Fruit fly (Drosophila melanogaster) whole organism, embryonic: ENCODE data around the gene CG14400.

Source experiments
- Aef1 ChIP-seq: fragments of 200-800 bp; sonication (Bioruptor generic); IDR thresholded peaks from 3 replicates; pipeline ENCODE4 v1.3.6; 2022; ENCODE audit warnings: missing biosample characterization, missing genetic modification characterization
- Atf-2 ChIP-seq: fragments of 200-800 bp; sonication (Bioruptor generic); optimal IDR thresholded peaks from 2 replicates; lab custom pipeline; 2016; ENCODE audit warnings: missing biosample characterization, missing genetic modification characterization
- CG10147 ChIP-seq: fragments of 200-800 bp; sonication (Bioruptor generic); optimal IDR thresholded peaks from 2 replicates; lab custom pipeline; 2019; ENCODE audit warnings: missing biosample characterization, mild to moderate bottlenecking, missing genetic modification characterization, moderate library complexity
- CG10267 ChIP-seq: fragments of 200-800 bp; sonication (Bioruptor generic); optimal IDR thresholded peaks from 2 replicates; lab custom pipeline; 2018; ENCODE audit warnings: missing biosample characterization, mild to moderate bottlenecking, missing genetic modification characterization, moderate library complexity
- CG10654 ChIP-seq: fragments of 200-800 bp; sonication (Bioruptor generic); optimal IDR thresholded peaks from 2 replicates; lab custom pipeline; 2016; ENCODE audit warnings: missing biosample characterization, missing genetic modification characterization
- CG11398 ChIP-seq: fragments of 200-800 bp; sonication (Bioruptor generic); optimal IDR thresholded peaks from 2 replicates; lab custom pipeline; 2016; ENCODE audit warnings: missing biosample characterization, missing genetic modification characterization
- CG11456 ChIP-seq: fragments of 200-800 bp; sonication (Bioruptor generic); IDR thresholded peaks from 3 replicates; pipeline ENCODE4 v1.3.6; 2022; ENCODE audit warnings: missing biosample characterization, missing genetic modification characterization
- CG12391 ChIP-seq: fragments of 200-800 bp; sonication (Bioruptor generic); optimal IDR thresholded peaks from 3 replicates; lab custom pipeline; 2018; ENCODE audit warnings: missing biosample characterization, mild to moderate bottlenecking, missing genetic modification characterization, moderate library complexity
- CG13424 ChIP-seq: fragments of 200-800 bp; sonication (Bioruptor generic); optimal IDR thresholded peaks from 2 replicates; lab custom pipeline; 2019; ENCODE audit warnings: missing biosample characterization, mild to moderate bottlenecking, missing genetic modification characterization, moderate library complexity
- CG14710 ChIP-seq: fragments of 200-800 bp; sonication (Bioruptor generic); optimal IDR thresholded peaks from 3 replicates; lab custom pipeline; 2019; ENCODE audit warnings: missing biosample characterization, mild to moderate bottlenecking, missing genetic modification characterization, moderate library complexity
- CG15479 ChIP-seq: fragments of 200-800 bp; sonication (Bioruptor generic); optimal IDR thresholded peaks from 3 replicates; lab custom pipeline; 2019; ENCODE audit warnings: missing biosample characterization, mild to moderate bottlenecking, missing genetic modification characterization, moderate library complexity
- CG1602 ChIP-seq: fragments of 200-800 bp; sonication (Bioruptor generic); optimal IDR thresholded peaks from 3 replicates; lab custom pipeline; 2016; ENCODE audit warnings: missing biosample characterization, missing genetic modification characterization
- CG1603 ChIP-seq: fragments of 200-800 bp; sonication (Bioruptor generic); optimal IDR thresholded peaks from 2 replicates; lab custom pipeline; 2019; ENCODE audit warnings: missing biosample characterization, mild to moderate bottlenecking, missing genetic modification characterization, moderate library complexity
- CG16863 ChIP-seq: fragments of 200-800 bp; sonication (Bioruptor generic); optimal IDR thresholded peaks from 3 replicates; lab custom pipeline; 2016; ENCODE audit warnings: missing biosample characterization, missing genetic modification characterization
- CG17385 ChIP-seq: fragments of 200-800 bp; sonication (Bioruptor generic); optimal IDR thresholded peaks from 3 replicates; lab custom pipeline; 2018; ENCODE audit warnings: missing biosample characterization, mild to moderate bottlenecking, missing genetic modification characterization
- CG18619 ChIP-seq: fragments of 200-800 bp; sonication (Bioruptor generic); optimal IDR thresholded peaks from 3 replicates; lab custom pipeline; 2017; ENCODE audit warnings: missing biosample characterization, mild to moderate bottlenecking, missing genetic modification characterization
- CG2202 ChIP-seq: fragments of 200-800 bp; sonication (Bioruptor generic); optimal IDR thresholded peaks from 2 replicates; lab custom pipeline; 2018; ENCODE audit warnings: missing biosample characterization, mild to moderate bottlenecking, missing genetic modification characterization
- CG34224 ChIP-seq: fragments of 200-800 bp; sonication (Bioruptor generic); IDR thresholded peaks from 3 replicates; pipeline ENCODE4 v1.3.6; 2022; ENCODE audit warnings: missing biosample characterization, missing genetic modification characterization; ENCODE audit not compliant: partially characterized antibody
- CG4282 ChIP-seq: fragments of 200-800 bp; sonication (Bioruptor generic); optimal IDR thresholded peaks from 2 replicates; lab custom pipeline; 2016; ENCODE audit warnings: missing biosample characterization, missing genetic modification characterization
- CG4424 ChIP-seq: fragments of 200-800 bp; sonication (Bioruptor generic); optimal IDR thresholded peaks from 3 replicates; lab custom pipeline; 2016; ENCODE audit warnings: missing biosample characterization, missing genetic modification characterization
- CG4730 ChIP-seq: fragments of 200-800 bp; sonication (Bioruptor generic); IDR thresholded peaks from 2 replicates; pipeline ENCODE4 v1.3.6; 2022; ENCODE audit warnings: missing biosample characterization, missing genetic modification characterization
- CG6791 ChIP-seq: fragments of 200-800 bp; sonication (Bioruptor generic); IDR thresholded peaks from 3 replicates; pipeline ENCODE4 v1.3.6; 2022; ENCODE audit warnings: missing biosample characterization, missing genetic modification characterization; ENCODE audit not compliant: partially characterized antibody
- CG8478 ChIP-seq: fragments of >200 bp; optimal IDR thresholded peaks from 2 replicates; lab custom pipeline; 2018
- Ets97D ChIP-seq: fragments of 200-800 bp; sonication (Bioruptor generic); optimal IDR thresholded peaks from 3 replicates; lab custom pipeline; 2016; ENCODE audit warnings: missing biosample characterization, missing genetic modification characterization
- Fer1 ChIP-seq: fragments of 200-800 bp; sonication (Bioruptor generic); optimal IDR thresholded peaks from 2 replicates; lab custom pipeline; 2017; ENCODE audit warnings: missing biosample characterization, mild to moderate bottlenecking, missing genetic modification characterization
- Fer2 ChIP-seq: fragments of 200-800 bp; sonication (Bioruptor generic); optimal IDR thresholded peaks from 2 replicates; lab custom pipeline; 2018; ENCODE audit warnings: missing biosample characterization, mild to moderate bottlenecking, missing genetic modification characterization, moderate library complexity
- Gug ChIP-seq: fragments of 200-800 bp; sonication (Bioruptor generic); IDR thresholded peaks from 4 replicates; pipeline ENCODE4 v1.3.6; 2022; ENCODE audit warnings: missing biosample characterization, missing genetic modification characterization
- Lhr ChIP-seq: fragments of 200-800 bp; sonication (Bioruptor generic); optimal IDR thresholded peaks from 3 replicates; lab custom pipeline; 2017; ENCODE audit warnings: mild to moderate bottlenecking, missing biosample characterization, missing genetic modification reagents, missing genetic modification characterization
- PHDP ChIP-seq: fragments of 200-800 bp; sonication (Bioruptor generic); optimal IDR thresholded peaks from 3 replicates; lab custom pipeline; 2018; ENCODE audit warnings: missing biosample characterization, mild to moderate bottlenecking, missing genetic modification characterization, moderate library complexity
- Six4 ChIP-seq: fragments of 200-800 bp; sonication (Bioruptor generic); optimal IDR thresholded peaks from 2 replicates; lab custom pipeline; 2016; ENCODE audit warnings: missing biosample characterization, missing genetic modification characterization
- Sox100B ChIP-seq: fragments of 200-800 bp; sonication (Bioruptor generic); optimal IDR thresholded peaks from 3 replicates; lab custom pipeline; 2018; ENCODE audit warnings: missing biosample characterization, mild to moderate bottlenecking, missing genetic modification characterization
- abd-A ChIP-seq: fragments of 200-800 bp; sonication (Bioruptor generic); optimal IDR thresholded peaks from 3 replicates; lab custom pipeline; 2019; ENCODE audit warnings: missing biosample characterization, mild to moderate bottlenecking, missing genetic modification characterization, moderate library complexity
- ara ChIP-seq: fragments of 200-800 bp; sonication (Bioruptor generic); IDR thresholded peaks from 2 replicates; pipeline ENCODE4 v1.3.6; 2022; ENCODE audit warnings: missing biosample characterization, missing genetic modification characterization
- ash1 ChIP-seq: fragments of 200-800 bp; sonication (Bioruptor generic); optimal IDR thresholded peaks from 2 replicates; lab custom pipeline; 2018; ENCODE audit warnings: missing biosample characterization, mild to moderate bottlenecking, missing genetic modification characterization
- ato ChIP-seq: fragments of 200-800 bp; sonication (Bioruptor generic); IDR thresholded peaks from 2 replicates; pipeline ENCODE4 v1.3.6; 2022; ENCODE audit warnings: missing biosample characterization, missing genetic modification characterization; ENCODE audit not compliant: partially characterized antibody
- bab2 ChIP-seq: fragments of 200-800 bp; sonication (Bioruptor generic); optimal IDR thresholded peaks from 2 replicates; lab custom pipeline; 2016; ENCODE audit warnings: missing biosample characterization, missing genetic modification characterization
- bowl ChIP-seq: fragments of 200-800 bp; sonication (Bioruptor generic); IDR thresholded peaks from 2 replicates; pipeline ENCODE4 v1.3.6; 2022; ENCODE audit warnings: missing biosample characterization, missing genetic modification characterization
- corto ChIP-seq: fragments of 200-800 bp; sonication (Bioruptor generic); optimal IDR thresholded peaks from 2 replicates; lab custom pipeline; 2016; ENCODE audit warnings: missing biosample characterization, mild to moderate bottlenecking, missing genetic modification characterization, moderate library complexity
- gcm ChIP-seq: fragments of 200-800 bp; sonication (Bioruptor generic); optimal IDR thresholded peaks from 2 replicates; lab custom pipeline; 2019; ENCODE audit warnings: missing biosample characterization, mild to moderate bottlenecking, missing genetic modification characterization, moderate library complexity
- gt ChIP-seq: fragments of 200-800 bp; sonication (Bioruptor generic); IDR thresholded peaks from 2 replicates; pipeline ENCODE4 v1.3.6; 2022; ENCODE audit warnings: missing biosample characterization, missing genetic modification characterization
- h ChIP-seq: fragments of >200 bp; optimal IDR thresholded peaks from 2 replicates; lab custom pipeline; 2017
- jigr1 ChIP-seq: fragments of 200-800 bp; sonication (Bioruptor generic); IDR thresholded peaks from 3 replicates; pipeline ENCODE4 v1.3.6; 2022; ENCODE audit warnings: missing biosample characterization, missing genetic modification characterization
- nerfin-2 ChIP-seq: fragments of 200-800 bp; sonication (Bioruptor generic); IDR thresholded peaks from 2 replicates; pipeline ENCODE4 v1.3.6; 2022; ENCODE audit warnings: missing biosample characterization, missing genetic modification characterization; ENCODE audit not compliant: partially characterized antibody
- pan ChIP-seq, 4 experiments: fragments of >200 bp in 3 of 4; fragments of 200-800 bp in 1 of 4; sonication (Bioruptor generic) in 1 of 4; optimal IDR thresholded peaks in 3 of 4; IDR thresholded peaks in 1 of 4; 2 replicates each; pipeline versions ENCODE4 v1.3.6 to Lab custom; 2017 to 2022; ENCODE audit warnings: missing biosample characterization in 2 of 4, missing genetic modification characterization in 2 of 4, mixed read lengths in 1 of 4
- sd ChIP-seq: fragments of 200-800 bp; sonication (Bioruptor generic); optimal IDR thresholded peaks from 3 replicates; lab custom pipeline; 2018; ENCODE audit warnings: missing biosample characterization, mild to moderate bottlenecking, missing genetic modification characterization, moderate library complexity
- shn ChIP-seq: fragments of 200-800 bp; sonication (Bioruptor generic); optimal IDR thresholded peaks from 3 replicates; lab custom pipeline; 2016; ENCODE audit warnings: missing biosample characterization, missing genetic modification characterization
- sr ChIP-seq: fragments of 200-800 bp; sonication (Bioruptor generic); IDR thresholded peaks from 3 replicates; pipeline ENCODE4 v1.3.6; 2022; ENCODE audit warnings: missing biosample characterization, missing genetic modification characterization
- tio ChIP-seq: fragments of 200-800 bp; sonication (Bioruptor generic); optimal IDR thresholded peaks from 2 replicates; lab custom pipeline; 2017; ENCODE audit warnings: missing biosample characterization, missing genetic modification characterization, inconsistent platforms
- trh ChIP-seq: fragments of 200-800 bp; sonication (Bioruptor generic); optimal IDR thresholded peaks from 2 replicates; lab custom pipeline; 2016; ENCODE audit warnings: missing biosample characterization, missing genetic modification characterization
- ttk ChIP-seq: fragments of 200-800 bp; sonication (Bioruptor generic); IDR thresholded peaks from 2 replicates; pipeline ENCODE4 v2.1.2; 2022; ENCODE audit warnings: missing biosample characterization, missing genetic modification characterization

Gene CG14400

dm6 chr2L:20889857-20890606 lies 32.3 kb upstream of the CG14400 start (continued):
- no peak for TF ChIP-seq CG15479
- TF ChIP-seq Six4 (GFP tag; lab: Kevin White, UChicago): peak; percentile 39
- TF ChIP-seq h: no peak
- no peak for TF ChIP-seq bowl (GFP tag; lab: Robert Waterston, UW)
- TF ChIP-seq abd-A (tag; lab: Kevin White, UChicago): peak; percentile 30
- TF ChIP-seq bab2 (GFP tag; lab: Kevin White, UChicago): peak; percentile 15
- peak; percentile 2 for TF ChIP-seq CG11398 (GFP tag; lab: Kevin White, UChicago)
- no peak; the same call in 1 of the 2 replicates for TF ChIP-seq ttk (GFP tag; lab: Robert Waterston, UW)
- TF ChIP-seq CG18619 (GFP tag; lab: Kevin White, UChicago): no peak
- TF ChIP-seq nerfin-2: no peak
- TF ChIP-seq CG4282: no peak
- no peak for TF ChIP-seq CG6791 (GFP tag; lab: Robert Waterston, UW)
- peak; percentile 27 for TF ChIP-seq trh (GFP tag; lab: Kevin White, UChicago)
- peak; percentile 41 for TF ChIP-seq tio (GFP tag; lab: Kevin White, UChicago)
- no peak for TF ChIP-seq Gug
- TF ChIP-seq ara: no peak
- TF ChIP-seq CG10147 (GFP tag; lab: Kevin White, UChicago): no peak
- peak; percentile 25 for TF ChIP-seq PHDP
- peak; percentile 4 for TF ChIP-seq gcm (GFP tag; lab: Kevin White, UChicago)
- TF ChIP-seq sd: peak; percentile 63
- TF ChIP-seq CG34224 (GFP tag; lab: Robert Waterston, UW): no peak
- no peak for TF ChIP-seq corto
- TF ChIP-seq gt (GFP tag; lab: Robert Waterston, UW): no peak
- peak; percentile 15 for TF ChIP-seq CG10267 (tag; lab: Kevin White, UChicago)
- peak; percentile 36 for TF ChIP-seq CG14710 (tag; lab: Kevin White, UChicago)
- TF ChIP-seq Lhr (GFP tag; lab: Kevin White, UChicago): no peak
- TF ChIP-seq CG8478 (lab: Kevin White, UChicago): no peak
- peak; percentile 14 for TF ChIP-seq CG17385 (GFP tag; lab: Kevin White, UChicago)
- no peak for TF ChIP-seq pan (optimal IDR thresholded peaks at IDR 0.05; lab: Kevin White, UChicago)
- TF ChIP-seq pan (GFP tag; optimal IDR thresholded peaks at IDR 0.05 in 1 of 2, IDR thresholded peaks at IDR 0.05 in 1 of 2): no peak
- TF ChIP-seq ato (GFP tag; lab: Robert Waterston, UW): no peak
- peak; percentile 17 for TF ChIP-seq CG13424
- TF ChIP-seq CG1602 (GFP tag; lab: Kevin White, UChicago): no peak
- peak; percentile 42 for TF ChIP-seq CG12391 (tag; lab: Kevin White, UChicago)
- TF ChIP-seq CG4730: no peak
- TF ChIP-seq ash1 (GFP tag; lab: Kevin White, UChicago): no peak
- peak; percentile 42 for TF ChIP-seq shn
- no peak; the same call in 2 of the 3 replicates for TF ChIP-seq sr (GFP tag; lab: Robert Waterston, UW)
- TF ChIP-seq Sox100B (GFP tag; lab: Kevin White, UChicago): peak; percentile 58
- TF ChIP-seq CG16863 (GFP tag; lab: Kevin White, UChicago): no peak
- TF ChIP-seq CG11456: no peak
- peak; percentile 25 for TF ChIP-seq CG10654
- TF ChIP-seq CG2202: peak; percentile 7
- TF ChIP-seq Fer2 (tag; lab: Kevin White, UChicago): no peak
- no peak for TF ChIP-seq Ets97D
- no peak for TF ChIP-seq Fer1
- TF ChIP-seq CG1603 (tag; lab: Kevin White, UChicago): peak; percentile 67
- TF ChIP-seq Atf-2 (GFP tag; lab: Kevin White, UChicago): no peak
- no peak for TF ChIP-seq Aef1
- TF ChIP-seq jigr1 (GFP tag; lab: Robert Waterston, UW): no peak
- peak; percentile 37 for TF ChIP-seq CG4424 (GFP tag; lab: Kevin White, UChicago)
